2 worm cellular contexts compared by ENCODE assay signal in genomic region chrII:11537115-11537514, ce11.
TF ChIP-seq lines count a peak whose summit lies in the region.

No protein-coding gene starts in this region.

TF ChIP-seq in whole organism, late embryonic, 69 proteins besides CTCF, POLR2A, EP300 and RAD21 (continued from another document):
- TF ChIP-seq ceh-24 (tag; optimal IDR thresholded peaks at IDR 0.05; lab: Kevin White, UChicago) (no peak), ets-4 (tag; optimal IDR thresholded peaks at IDR 0.05; lab: Kevin White, UChicago) (no peak), K02D7.2 (tag; optimal IDR thresholded peaks at IDR 0.05; lab: Kevin White, UChicago) (no peak), hlh-15 (tag; optimal IDR thresholded peaks at IDR 0.05; lab: Kevin White, UChicago) (no peak), ceh-34 (tag; optimal IDR thresholded peaks at IDR 0.05; lab: Kevin White, UChicago) (peak; percentile 78), fkh-6 (tag; optimal IDR thresholded peaks at IDR 0.05; lab: Kevin White, UChicago) (no peak), ceh-19 (GFP tag; optimal IDR thresholded peaks at IDR 0.05; lab: Kevin White, UChicago) (peak; percentile 58), ceh-45 (GFP tag; IDR thresholded peaks at IDR 0.05; lab: Robert Waterston, UW) (no peak), pat-9 (tag; optimal IDR thresholded peaks at IDR 0.05; lab: Kevin White, UChicago) (no peak), npax-4 (tag; optimal IDR thresholded peaks at IDR 0.05; lab: Kevin White, UChicago) (no peak), fax-1 (tag; optimal IDR thresholded peaks at IDR 0.05; lab: Kevin White, UChicago) (no peak), nhr-232 (tag; optimal IDR thresholded peaks at IDR 0.05; lab: Kevin White, UChicago) (no peak), ahr-1 (tag; optimal IDR thresholded peaks at IDR 0.05; lab: Kevin White, UChicago) (no peak), unc-55 (GFP tag; optimal IDR thresholded peaks at IDR 0.05; lab: Kevin White, UChicago) (no peak), elt-4 (tag; optimal IDR thresholded peaks at IDR 0.05; lab: Kevin White, UChicago) (no peak), K09A11.1 (tag; optimal IDR thresholded peaks at IDR 0.05; lab: Kevin White, UChicago; ENCODE audit: insufficient read depth) (no peak), che-1 (tag; optimal IDR thresholded peaks at IDR 0.05; lab: Kevin White, UChicago) (no peak), ceh-14 (tag; optimal IDR thresholded peaks at IDR 0.05; lab: Kevin White, UChicago) (peak; percentile 16), elt-2 (tag; optimal IDR thresholded peaks at IDR 0.05; lab: Kevin White, UChicago) (no peak), pros-1 (tag; optimal IDR thresholded peaks at IDR 0.05; lab: Kevin White, UChicago) (no peak), C08G9.2 (tag; optimal IDR thresholded peaks at IDR 0.05; lab: Kevin White, UChicago) (peak; percentile 33), hlh-13 (GFP tag; optimal IDR thresholded peaks at IDR 0.05; lab: Kevin White, UChicago) (no peak), ceh-18 (tag; optimal IDR thresholded peaks at IDR 0.05; lab: Kevin White, UChicago) (no peak), nhr-11 (tag; optimal IDR thresholded peaks at IDR 0.05; lab: Kevin White, UChicago) (no peak), unc-42 (tag; optimal IDR thresholded peaks at IDR 0.05; lab: Kevin White, UChicago) (no peak), sox-2 (GFP tag; IDR thresholded peaks at IDR 0.05; lab: Robert Waterston, UW) (no peak), ceh-6 (GFP tag; optimal IDR thresholded peaks at IDR 0.05; lab: Kevin White, UChicago) (peak; percentile 17), T23F11.4 (GFP tag; optimal IDR thresholded peaks at IDR 0.05; lab: Kevin White, UChicago) (peak; percentile 5), ceh-48 (tag; optimal IDR thresholded peaks at IDR 0.05; lab: Kevin White, UChicago) (peak; percentile 22), pag-3 (tag; optimal IDR thresholded peaks at IDR 0.05; lab: Kevin White, UChicago; ENCODE audit: borderline replicate concordance) (no peak), Y22D7AL.16 (tag; optimal IDR thresholded peaks at IDR 0.05; lab: Kevin White, UChicago) (no peak), dmd-4 (tag; optimal IDR thresholded peaks at IDR 0.05; lab: Kevin White, UChicago; ENCODE audit: borderline replicate concordance) (peak; percentile 41), madf-2 (tag; optimal IDR thresholded peaks at IDR 0.05; lab: Kevin White, UChicago) (no peak), tbx-2 (tag; optimal IDR thresholded peaks at IDR 0.05; lab: Kevin White, UChicago) (peak; percentile 13), ceh-2 (tag; optimal IDR thresholded peaks at IDR 0.05; lab: Kevin White, UChicago) (peak; percentile 31), zip-5 (tag; optimal IDR thresholded peaks at IDR 0.05; lab: Kevin White, UChicago) (no peak), hlh-30 (tag; optimal IDR thresholded peaks at IDR 0.05; lab: Kevin White, UChicago; ENCODE audit: insufficient read depth) (peak; percentile 80), odd-2 (tag; optimal IDR thresholded peaks at IDR 0.05; lab: Kevin White, UChicago) (no peak), pqm-1 (tag; optimal IDR thresholded peaks at IDR 0.05; lab: Kevin White, UChicago) (no peak), F13H6.1 (tag; optimal IDR thresholded peaks at IDR 0.05; lab: Kevin White, UChicago) (no peak), pha-4 (tag; optimal IDR thresholded peaks at IDR 0.05; lab: Kevin White, UChicago) (no peak), ceh-31 (tag; optimal IDR thresholded peaks at IDR 0.05; lab: Kevin White, UChicago) (peak; percentile 66), pha-2 (tag; optimal IDR thresholded peaks at IDR 0.05; lab: Kevin White, UChicago) (no peak), lim-6 (tag; optimal IDR thresholded peaks at IDR 0.05; lab: Kevin White, UChicago) (no peak), ama-1 (optimal IDR thresholded peaks at IDR 0.05; lab: Kevin White, UChicago) (no peak), ceh-9 (tag; optimal IDR thresholded peaks at IDR 0.05; lab: Kevin White, UChicago) (no peak), sdc-2 (tag; optimal IDR thresholded peaks at IDR 0.05; lab: Kevin White, UChicago) (no peak), unc-3 (GFP tag; conservative IDR thresholded peaks at IDR 0.05; lab: Robert Waterston, UW) (no peak), unc-3 (tag; optimal IDR thresholded peaks at IDR 0.05; lab: Kevin White, UChicago) (no peak), dve-1 (tag; optimal IDR thresholded peaks at IDR 0.05; lab: Kevin White, UChicago) (no peak), tbx-7 (tag; optimal IDR thresholded peaks at IDR 0.05; lab: Kevin White, UChicago) (no peak)

TF ChIP-seq in whole organism, young adult, 124 proteins besides CTCF, POLR2A, EP300 and RAD21 (continued from another document):
- no peak for TF ChIP-seq ceh-40 (GFP tag; IDR thresholded peaks at IDR 0.05; lab: Robert Waterston, UW)
- TF ChIP-seq K12H6.12 (tag; optimal IDR thresholded peaks at IDR 0.05; lab: Kevin White, UChicago) = no peak
- TF ChIP-seq ekl-4 (GFP tag; IDR thresholded peaks at IDR 0.05; lab: Robert Waterston, UW) = peak; percentile 64
- TF ChIP-seq tbx-9 (tag; optimal IDR thresholded peaks at IDR 0.05; lab: Kevin White, UChicago; ENCODE audit: borderline replicate concordance) = no peak
- no peak for TF ChIP-seq nhr-80 (tag; optimal IDR thresholded peaks at IDR 0.05; lab: Kevin White, UChicago)
- TF ChIP-seq Y67H2A.10 (GFP tag; conservative IDR thresholded peaks at IDR 0.05; lab: Robert Waterston, UW) = no peak
- TF ChIP-seq pbrm-1 (GFP tag; IDR thresholded peaks at IDR 0.05; lab: Robert Waterston, UW) = peak; percentile 75; the same call in 1 of the 2 replicates
- TF ChIP-seq egrh-3 (GFP tag; IDR thresholded peaks at IDR 0.05; lab: Robert Waterston, UW) = peak; percentile 82
- TF ChIP-seq F55B11.4 (tag; optimal IDR thresholded peaks at IDR 0.05; lab: Kevin White, UChicago; ENCODE audit: borderline replicate concordance, insufficient read depth) = no peak
- TF ChIP-seq madf-10 (tag; optimal IDR thresholded peaks at IDR 0.05; lab: Kevin White, UChicago) = no peak
- TF ChIP-seq F39B2.1 (GFP tag; IDR thresholded peaks at IDR 0.05; lab: Robert Waterston, UW) = no peak
- no peak for TF ChIP-seq ama-1 (optimal IDR thresholded peaks at IDR 0.05; lab: Kevin White, UChicago)
- no peak for TF ChIP-seq ama-1 (GFP tag; optimal IDR thresholded peaks at IDR 0.05; lab: Kevin White, UChicago)
- no peak for TF ChIP-seq atf-7 (tag; optimal IDR thresholded peaks at IDR 0.05; lab: Kevin White, UChicago)
- no peak for TF ChIP-seq hlh-26 (GFP tag; conservative IDR thresholded peaks at IDR 0.05; lab: Robert Waterston, UW)
- TF ChIP-seq attf-5 (GFP tag; optimal IDR thresholded peaks at IDR 0.05; lab: Kevin White, UChicago) = no peak
- no peak for TF ChIP-seq ztf-3 (GFP tag; optimal IDR thresholded peaks at IDR 0.05; lab: Kevin White, UChicago)
- TF ChIP-seq bed-1 (GFP tag; IDR thresholded peaks at IDR 0.05; lab: Robert Waterston, UW) = no peak
- TF ChIP-seq T07F8.4 (tag; optimal IDR thresholded peaks at IDR 0.05; lab: Kevin White, UChicago) = no peak
- TF ChIP-seq F49E8.2 (tag; optimal IDR thresholded peaks at IDR 0.05; lab: Kevin White, UChicago; ENCODE audit: insufficient read depth) = no peak
- TF ChIP-seq B0019.2 (GFP tag; conservative IDR thresholded peaks at IDR 0.05; lab: Robert Waterston, UW) = peak; percentile 28; the same call in 1 of the 2 replicates
- TF ChIP-seq ztf-22 (GFP tag; optimal IDR thresholded peaks at IDR 0.05; lab: Kevin White, UChicago) = no peak
- no peak for TF ChIP-seq egl-18 (GFP tag; IDR thresholded peaks at IDR 0.05; lab: Robert Waterston, UW)
- 0 out of 2 replicates have a peak, but pooled peaks have one; percentile 20 for TF ChIP-seq ceh-58 (GFP tag; IDR thresholded peaks at IDR 0.05; lab: Robert Waterston, UW)
- peak in 2 of 3 experiments; percentile 38 to 44 for TF ChIP-seq lin-35 (GFP tag; optimal IDR thresholded peaks at IDR 0.05; lab: Kevin White, UChicago)
- no peak for TF ChIP-seq nhr-27 (tag; optimal IDR thresholded peaks at IDR 0.05; lab: Kevin White, UChicago)
- no peak for TF ChIP-seq hmg-20 (GFP tag; IDR thresholded peaks at IDR 0.05; lab: Robert Waterston, UW)
- no peak for TF ChIP-seq F23B12.7 (tag; optimal IDR thresholded peaks at IDR 0.05; lab: Kevin White, UChicago; ENCODE audit: insufficient read depth)
- peak; percentile 78 for TF ChIP-seq C17E4.6 (GFP tag; IDR thresholded peaks at IDR 0.05; lab: Robert Waterston, UW)
- TF ChIP-seq sdz-38 (tag; optimal IDR thresholded peaks at IDR 0.05; lab: Kevin White, UChicago) = no peak
- TF ChIP-seq rpc-1 (optimal IDR thresholded peaks at IDR 0.05; lab: Kevin White, UChicago) = no peak
- TF ChIP-seq rpc-1 (tag; optimal IDR thresholded peaks at IDR 0.05; lab: Kevin White, UChicago) = no peak
- TF ChIP-seq unc-130 (GFP tag; optimal IDR thresholded peaks at IDR 0.05; lab: Kevin White, UChicago) = peak; percentile 72
- peak; percentile 59 for TF ChIP-seq tbp1 (GFP tag; optimal IDR thresholded peaks at IDR 0.05; lab: Kevin White, UChicago)
- TF ChIP-seq aptf-3 (GFP tag; IDR thresholded peaks at IDR 0.05; lab: Robert Waterston, UW) = no peak
- no peak for TF ChIP-seq lag-1 (GFP tag; IDR thresholded peaks at IDR 0.05; lab: Robert Waterston, UW)
- no peak for TF ChIP-seq nfya-2 (GFP tag; IDR thresholded peaks at IDR 0.05; lab: Robert Waterston, UW)
- TF ChIP-seq pha-4 (tag; optimal IDR thresholded peaks at IDR 0.05; lab: Kevin White, UChicago) = no peak
- TF ChIP-seq ZK185.1 (tag; optimal IDR thresholded peaks at IDR 0.05; lab: Kevin White, UChicago; ENCODE audit: poor library complexity, severe bottlenecking) = no peak
- TF ChIP-seq akir-1 (GFP tag; optimal IDR thresholded peaks at IDR 0.05; lab: Kevin White, UChicago) = no peak
- TF ChIP-seq T26A5.8 (tag; optimal IDR thresholded peaks at IDR 0.05; lab: Kevin White, UChicago) = no peak
- TF ChIP-seq nhr-90 (tag; optimal IDR thresholded peaks at IDR 0.05; lab: Kevin White, UChicago) = no peak
- TF ChIP-seq lir-1 (GFP tag; conservative IDR thresholded peaks at IDR 0.05; lab: Robert Waterston, UW) = peak; percentile 79; the same call in 1 of the 2 replicates
- TF ChIP-seq nhr-120 (GFP tag; IDR thresholded peaks at IDR 0.05; lab: Robert Waterston, UW) = no peak
- no peak for TF ChIP-seq B0261.1 (tag; optimal IDR thresholded peaks at IDR 0.05; lab: Kevin White, UChicago)
- TF ChIP-seq egl-44 (GFP tag; IDR thresholded peaks at IDR 0.05; lab: Robert Waterston, UW) = no peak
- no peak for TF ChIP-seq zim-3 (tag; optimal IDR thresholded peaks at IDR 0.05; lab: Kevin White, UChicago)
- peak; percentile 95 for TF ChIP-seq D2030.7 (GFP tag; IDR thresholded peaks at IDR 0.05; lab: Robert Waterston, UW)
- TF ChIP-seq lin-54 (GFP tag; optimal IDR thresholded peaks at IDR 0.05; lab: Kevin White, UChicago) = peak; percentile 81
- no peak for TF ChIP-seq ztf-26 (tag; optimal IDR thresholded peaks at IDR 0.05; lab: Kevin White, UChicago)
- peak; percentile 85 for TF ChIP-seq zfh-2 (GFP tag; conservative IDR thresholded peaks at IDR 0.05; lab: Robert Waterston, UW)
- TF ChIP-seq nfyb-1 (GFP tag; IDR thresholded peaks at IDR 0.05; lab: Robert Waterston, UW) = no peak
- TF ChIP-seq C06A6.2 (GFP tag; conservative IDR thresholded peaks at IDR 0.05; lab: Robert Waterston, UW) = no peak
- no peak for TF ChIP-seq repo-1 (tag; optimal IDR thresholded peaks at IDR 0.05; lab: Kevin White, UChicago)
- peak; percentile 79 for TF ChIP-seq F33H1.4 (GFP tag; IDR thresholded peaks at IDR 0.05; lab: Robert Waterston, UW)
- no peak for TF ChIP-seq Y79H2A.3 (GFP tag; conservative IDR thresholded peaks at IDR 0.05; lab: Robert Waterston, UW)
- TF ChIP-seq aptf-2 (GFP tag; conservative IDR thresholded peaks at IDR 0.05; lab: Robert Waterston, UW) = peak; percentile 85
- peak; percentile 81; the same call in 1 of the 2 replicates for TF ChIP-seq bed-2 (GFP tag; IDR thresholded peaks at IDR 0.05; lab: Robert Waterston, UW)
- peak; percentile 47; the same call in 1 of the 2 replicates for TF ChIP-seq rcor-1 (GFP tag; IDR thresholded peaks at IDR 0.05; lab: Robert Waterston, UW)
- TF ChIP-seq madf-6 (GFP tag; IDR thresholded peaks at IDR 0.05; lab: Robert Waterston, UW) = peak; percentile 98
- peak; percentile 89 for TF ChIP-seq snpc-3.4 (tag; optimal IDR thresholded peaks at IDR 0.05; lab: Kevin White, UChicago)
- no peak for TF ChIP-seq nhr-179 (tag; optimal IDR thresholded peaks at IDR 0.05; lab: Kevin White, UChicago)
- TF ChIP-seq mxl-1 (tag; optimal IDR thresholded peaks at IDR 0.05; lab: Kevin White, UChicago) = no peak
- no peak for TF ChIP-seq B0035.1 (tag; optimal IDR thresholded peaks at IDR 0.05; lab: Kevin White, UChicago)
- TF ChIP-seq snpc-1.1 (tag; optimal IDR thresholded peaks at IDR 0.05; lab: Kevin White, UChicago; ENCODE audit: insufficient read depth) = no peak
- no peak for TF ChIP-seq ets-4 (GFP tag; optimal IDR thresholded peaks at IDR 0.05; lab: Kevin White, UChicago)
- no peak for TF ChIP-seq chd-7 (tag; optimal IDR thresholded peaks at IDR 0.05; lab: Kevin White, UChicago)
- TF ChIP-seq lin-26 (GFP tag; IDR thresholded peaks at IDR 0.05; lab: Robert Waterston, UW) = no peak
- TF ChIP-seq attf-6 (GFP tag; IDR thresholded peaks at IDR 0.05; lab: Robert Waterston, UW) = 0 out of 2 replicates have a peak, but pooled peaks have one; percentile 54
- TF ChIP-seq ztf-28 (GFP tag; IDR thresholded peaks at IDR 0.05; lab: Robert Waterston, UW) = 0 out of 2 replicates have a peak, but pooled peaks have one; percentile 51
- no peak for TF ChIP-seq snpc-1.3 (tag; optimal IDR thresholded peaks at IDR 0.05; lab: Kevin White, UChicago; ENCODE audit: insufficient read depth)
- peak; percentile 90 for TF ChIP-seq hsf-1 (GFP tag; IDR thresholded peaks at IDR 0.05; lab: Robert Waterston, UW)
- peak; percentile 81 for TF ChIP-seq tlf-1 (GFP tag; optimal IDR thresholded peaks at IDR 0.05; lab: Kevin White, UChicago)
- TF ChIP-seq F57A8.1 (GFP tag; optimal IDR thresholded peaks at IDR 0.05; lab: Kevin White, UChicago) = no peak
- no peak for TF ChIP-seq F52B5.7 (tag; optimal IDR thresholded peaks at IDR 0.05; lab: Kevin White, UChicago)
- peak; percentile 71 for TF ChIP-seq B0336.3 (GFP tag; IDR thresholded peaks at IDR 0.05; lab: Robert Waterston, UW)
- no peak for TF ChIP-seq fkh-3 (tag; optimal IDR thresholded peaks at IDR 0.05; lab: Kevin White, UChicago)
- TF ChIP-seq lsy-27 (tag; optimal IDR thresholded peaks at IDR 0.05; lab: Kevin White, UChicago; ENCODE audit: borderline replicate concordance, insufficient read depth) = no peak
- TF ChIP-seq him-1 (tag; optimal IDR thresholded peaks at IDR 0.05; lab: Kevin White, UChicago) = peak; percentile 30
- TF ChIP-seq mes-4 (tag; optimal IDR thresholded peaks at IDR 0.05; lab: Kevin White, UChicago) = no peak
- no peak for TF ChIP-seq cebp-2 (GFP tag; IDR thresholded peaks at IDR 0.05; lab: Robert Waterston, UW)
- TF ChIP-seq die-1 (tag; optimal IDR thresholded peaks at IDR 0.05; lab: Kevin White, UChicago) = no peak
- TF ChIP-seq gei-17 (GFP tag; optimal IDR thresholded peaks at IDR 0.05; lab: Kevin White, UChicago) = no peak
- peak; percentile 97 for TF ChIP-seq efl-1 (GFP tag; optimal IDR thresholded peaks at IDR 0.05; lab: Kevin White, UChicago)
- peak; percentile 44 for TF ChIP-seq hrde-1 (tag; optimal IDR thresholded peaks at IDR 0.05; lab: Kevin White, UChicago; ENCODE audit: borderline replicate concordance)
- TF ChIP-seq somi-1 (GFP tag; optimal IDR thresholded peaks at IDR 0.05; lab: Kevin White, UChicago) = no peak
- peak; percentile 80 for TF ChIP-seq lsl-1 (GFP tag; optimal IDR thresholded peaks at IDR 0.05; lab: Kevin White, UChicago)
- peak; percentile 95 for TF ChIP-seq xnd-1 (tag; optimal IDR thresholded peaks at IDR 0.05; lab: Kevin White, UChicago)
TF ChIP-seq in whole organism, young adult: peak in this region for 46.
